Worm (Caenorhabditis elegans) whole organism, late embryonic: Measurements from ENCODE around the gene F38C2.7.

Source experiments
- F13H6.1 ChIP-seq: sonication (generic microtip); optimal IDR thresholded peaks from 2 replicates; lab custom pipeline; 2016; ENCODE audit warnings: missing genetic modification characterization, missing compliant biosample characterization
- ceh-30 ChIP-seq: fragments of 150-350 bp; optimal IDR thresholded peaks from 2 replicates; lab custom pipeline; 2014; ENCODE audit warnings: missing biosample characterization, missing genetic modification characterization
- nhr-232 ChIP-seq: sonication (generic microtip); optimal IDR thresholded peaks from 2 replicates; lab custom pipeline; 2016; ENCODE audit warnings: missing genetic modification characterization, missing compliant biosample characterization
- pqm-1 ChIP-seq: sonication (generic microtip); optimal IDR thresholded peaks from 2 replicates; lab custom pipeline; 2016; ENCODE audit warnings: missing genetic modification characterization, missing compliant biosample characterization
- pros-1 ChIP-seq: fragments of 150-350 bp; optimal IDR thresholded peaks from 2 replicates; lab custom pipeline; 2014; ENCODE audit warnings: missing biosample characterization, missing genetic modification reagents, missing genetic modification characterization
- tbx-2 ChIP-seq: sonication (generic microtip); optimal IDR thresholded peaks from 2 replicates; lab custom pipeline; 2016; ENCODE audit warnings: missing genetic modification characterization, missing compliant biosample characterization

DNA sequence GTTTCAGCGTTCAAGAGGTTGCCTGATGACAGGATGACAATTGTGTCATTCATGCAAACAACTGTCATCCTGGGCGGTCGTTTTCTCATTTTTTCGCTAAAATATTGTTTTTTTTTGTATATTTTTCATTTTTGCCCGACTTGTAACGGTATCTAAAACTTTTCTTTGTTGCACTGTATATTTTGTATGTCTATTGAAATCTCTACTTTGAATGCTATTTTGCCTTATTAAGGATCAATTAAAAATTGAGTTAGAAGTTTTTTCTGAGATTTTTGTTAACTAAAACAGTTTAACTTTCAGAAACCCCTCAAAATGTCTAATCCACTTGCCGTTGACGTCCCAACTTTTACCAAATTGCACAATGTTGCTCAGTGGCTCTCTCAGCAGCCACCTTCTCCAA, 711 bp upstream of the F38C2.7 start, which contains the start of gene ccch-2:
- TF ChIP-seq tbx-2 (tag; lab: Kevin White, UChicago) (no peak), F13H6.1 (tag; lab: Kevin White, UChicago) (no peak), pros-1 (no peak), nhr-232 (tag; lab: Kevin White, UChicago) (no peak), pqm-1 (tag; lab: Kevin White, UChicago) (no peak), ceh-30 (no peak)
